Fruit fly (Drosophila melanogaster) whole organism, embryonic: ENCODE data around the gene CG11597.
A peak's percentile ranks its signal among the peaks of the same experiment; 100 is the strongest.

ENCODE experiments used
- Adf1 ChIP-seq: fragments of 200-800 bp; sonication (Bioruptor generic); IDR thresholded peaks from 2 replicates; pipeline ENCODE4 v1.3.6; 2022; ENCODE audit warnings: missing biosample characterization, missing genetic modification characterization
- Bgb ChIP-seq: fragments of 200-800 bp; sonication (Bioruptor generic); IDR thresholded peaks from 2 replicates; pipeline ENCODE4 v1.3.6; 2022; ENCODE audit warnings: missing biosample characterization, missing genetic modification characterization; ENCODE audit not compliant: partially characterized antibody
- C15 ChIP-seq: fragments of 200-800 bp; sonication (Bioruptor generic); IDR thresholded peaks from 3 replicates; pipeline ENCODE4 v1.3.6; 2022; ENCODE audit warnings: missing biosample characterization, missing genetic modification characterization
- CG10565 ChIP-seq: fragments of 200-800 bp; sonication (Bioruptor generic); optimal IDR thresholded peaks from 3 replicates; lab custom pipeline; 2016; ENCODE audit warnings: missing biosample characterization, mild to moderate bottlenecking, missing genetic modification characterization
- CG10959 ChIP-seq: fragments of 200-800 bp; sonication (Bioruptor generic); IDR thresholded peaks from 2 replicates; pipeline ENCODE4 v1.3.6; 2022; ENCODE audit warnings: missing biosample characterization, missing genetic modification characterization
- CG11560 ChIP-seq: fragments of 200-800 bp; sonication (Bioruptor generic); IDR thresholded peaks from 3 replicates; pipeline ENCODE4 v1.3.6; 2022; ENCODE audit warnings: missing biosample characterization, missing genetic modification characterization
- CG14050 ChIP-seq: fragments of 200-800 bp; sonication (Bioruptor generic); IDR thresholded peaks from 3 replicates; pipeline ENCODE4 v1.3.6; 2022; ENCODE audit warnings: missing biosample characterization, missing genetic modification characterization
- CG16779 ChIP-seq: fragments of 200-800 bp; sonication (Bioruptor generic); IDR thresholded peaks from 2 replicates; pipeline ENCODE4 v1.3.6; 2022; ENCODE audit warnings: missing biosample characterization, missing genetic modification characterization
- CG17328 ChIP-seq: fragments of 200-800 bp; sonication (Bioruptor generic); IDR thresholded peaks from 2 replicates; pipeline ENCODE4 v1.3.6; 2022; ENCODE audit warnings: missing biosample characterization, missing genetic modification characterization
- CG17361 ChIP-seq: fragments of 200-800 bp; sonication (Bioruptor generic); IDR thresholded peaks from 3 replicates; pipeline ENCODE4 v1.3.6; 2022; ENCODE audit warnings: missing biosample characterization, missing genetic modification characterization
- CG18476 ChIP-seq: fragments of 200-800 bp; sonication (Bioruptor generic); optimal IDR thresholded peaks from 2 replicates; lab custom pipeline; 2016; ENCODE audit warnings: missing biosample characterization, mild to moderate bottlenecking, missing genetic modification characterization
- CG18619 ChIP-seq: fragments of 200-800 bp; sonication (Bioruptor generic); optimal IDR thresholded peaks from 3 replicates; lab custom pipeline; 2017; ENCODE audit warnings: missing biosample characterization, mild to moderate bottlenecking, missing genetic modification characterization
- CG2202 ChIP-seq: fragments of 200-800 bp; sonication (Bioruptor generic); optimal IDR thresholded peaks from 2 replicates; lab custom pipeline; 2018; ENCODE audit warnings: missing biosample characterization, mild to moderate bottlenecking, missing genetic modification characterization
- CG3065 ChIP-seq: fragments of 200-800 bp; sonication (Bioruptor generic); optimal IDR thresholded peaks from 2 replicates; lab custom pipeline; 2016; ENCODE audit warnings: missing biosample characterization, missing genetic modification characterization
- CG32532 ChIP-seq: fragments of 200-800 bp; sonication (Bioruptor generic); IDR thresholded peaks from 2 replicates; pipeline ENCODE4 v1.3.6; 2022; ENCODE audit warnings: missing biosample characterization, missing genetic modification characterization
- CG4328 ChIP-seq: fragments of 200-800 bp; sonication (Bioruptor generic); optimal IDR thresholded peaks from 3 replicates; lab custom pipeline; 2017; ENCODE audit warnings: missing biosample characterization, missing genetic modification reagents, missing genetic modification characterization
- CG4617 ChIP-seq: fragments of 200-800 bp; sonication (Bioruptor generic); optimal IDR thresholded peaks from 3 replicates; lab custom pipeline; 2016; ENCODE audit warnings: missing biosample characterization, missing genetic modification characterization, borderline replicate concordance
- CG8290 ChIP-seq, 3 experiments: fragments of 200-800 bp; sonication (Bioruptor generic); optimal IDR thresholded peaks; 2 replicates each; lab custom pipeline; 2016 to 2019; ENCODE audit warnings: missing biosample characterization in 3 of 3, missing genetic modification characterization in 3 of 3, mild to moderate bottlenecking in 2 of 3, moderate library complexity in 1 of 3
- CTCF ChIP-seq: fragments of 200-800 bp; sonication (Bioruptor generic); optimal IDR thresholded peaks from 2 replicates; lab custom pipeline; 2017; ENCODE audit warnings: missing biosample characterization, mild to moderate bottlenecking, missing genetic modification characterization, moderate library complexity
- D19B ChIP-seq: fragments of 200-800 bp; sonication (Bioruptor generic); optimal IDR thresholded peaks from 2 replicates; lab custom pipeline; 2017; ENCODE audit warnings: missing biosample characterization, mild to moderate bottlenecking, missing genetic modification characterization
- E2f2 ChIP-seq: fragments of 200-800 bp; sonication (Bioruptor generic); IDR thresholded peaks from 2 replicates; pipeline ENCODE4 v1.3.6; 2022; ENCODE audit warnings: missing biosample characterization, missing genetic modification characterization
- Eip74EF ChIP-seq, 2 experiments: fragments of 200-800 bp in 1 of 2; fragments of >200 bp in 1 of 2; sonication (Bioruptor generic) in 1 of 2; optimal IDR thresholded peaks; 2 replicates each; lab custom pipeline; 2017 to 2019; ENCODE audit warnings: missing biosample characterization in 2 of 2, missing genetic modification characterization in 2 of 2, mild to moderate bottlenecking in 1 of 2, moderate library complexity in 1 of 2
- H2.0 ChIP-seq: fragments of 200-800 bp; sonication (Bioruptor generic); IDR thresholded peaks from 2 replicates; pipeline ENCODE4 v1.3.6; 2022; ENCODE audit warnings: missing biosample characterization, missing genetic modification characterization
- HLH3B ChIP-seq: fragments of 200-800 bp; sonication (Bioruptor generic); IDR thresholded peaks from 2 replicates; pipeline ENCODE4 v1.3.6; 2022; ENCODE audit warnings: missing biosample characterization, missing genetic modification characterization
- Hmr ChIP-seq: fragments of 200-800 bp; sonication (Bioruptor generic); optimal IDR thresholded peaks from 3 replicates; lab custom pipeline; 2017; ENCODE audit warnings: mild to moderate bottlenecking, missing biosample characterization, missing genetic modification reagents, missing genetic modification characterization
- Hsf ChIP-seq: fragments of 200-800 bp; sonication (Bioruptor generic); optimal IDR thresholded peaks from 3 replicates; lab custom pipeline; 2016; ENCODE audit warnings: missing biosample characterization, missing genetic modification characterization
- Kr ChIP-seq: fragments of 200-800 bp; sonication (Bioruptor generic); optimal IDR thresholded peaks from 2 replicates; lab custom pipeline; 2017; ENCODE audit warnings: missing biosample characterization, mild to moderate bottlenecking, missing genetic modification characterization
- MTF-1 ChIP-seq: fragments of 200-800 bp; sonication (Bioruptor generic); optimal IDR thresholded peaks from 2 replicates; lab custom pipeline; 2018; ENCODE audit warnings: missing biosample characterization, mild to moderate bottlenecking, missing genetic modification characterization, borderline replicate concordance
- Poxn ChIP-seq: fragments of 200-800 bp; sonication (Bioruptor generic); IDR thresholded peaks from 2 replicates; pipeline ENCODE4 v1.3.6; 2022; ENCODE audit warnings: missing biosample characterization, missing genetic modification characterization
- Side ChIP-seq: fragments of 200-800 bp; sonication (Bioruptor generic); optimal IDR thresholded peaks from 2 replicates; lab custom pipeline; 2016; ENCODE audit warnings: missing biosample characterization, missing genetic modification characterization
- Spps ChIP-seq: fragments of 200-800 bp; sonication (Bioruptor generic); optimal IDR thresholded peaks from 2 replicates; lab custom pipeline; 2018; ENCODE audit warnings: missing biosample characterization, mild to moderate bottlenecking, missing genetic modification characterization
- Sry-δ ChIP-seq: fragments of 200-800 bp; sonication (Bioruptor generic); optimal IDR thresholded peaks from 2 replicates; lab custom pipeline; 2016; ENCODE audit warnings: missing biosample characterization, missing genetic modification characterization
- aop ChIP-seq: fragments of 200-800 bp; sonication (Bioruptor generic); IDR thresholded peaks from 2 replicates; pipeline ENCODE4 v1.3.6; 2022; ENCODE audit warnings: missing biosample characterization, missing genetic modification characterization
- cas ChIP-seq: fragments of 200-800 bp; sonication (Bioruptor generic); IDR thresholded peaks from 2 replicates; pipeline ENCODE4 v1.3.6; 2022; ENCODE audit warnings: missing biosample characterization, missing genetic modification characterization
- dan ChIP-seq: fragments of 200-800 bp; sonication (Bioruptor generic); IDR thresholded peaks from 2 replicates; pipeline ENCODE4 v1.3.6; 2022; ENCODE audit warnings: missing biosample characterization, missing genetic modification characterization
- exex ChIP-seq: fragments of 200-800 bp; sonication (Bioruptor generic); optimal IDR thresholded peaks from 4 replicates; lab custom pipeline; 2018; ENCODE audit warnings: missing biosample characterization, mild to moderate bottlenecking, missing genetic modification characterization, moderate library complexity
- gcm ChIP-seq: fragments of 200-800 bp; sonication (Bioruptor generic); optimal IDR thresholded peaks from 2 replicates; lab custom pipeline; 2019; ENCODE audit warnings: missing biosample characterization, mild to moderate bottlenecking, missing genetic modification characterization, moderate library complexity
- gsb ChIP-seq: fragments of 200-800 bp; sonication (Bioruptor generic); IDR thresholded peaks from 2 replicates; pipeline ENCODE4 v1.3.6; 2022; ENCODE audit warnings: missing biosample characterization, missing genetic modification characterization
- gsb-n ChIP-seq: fragments of 200-800 bp; sonication (Bioruptor generic); optimal IDR thresholded peaks from 3 replicates; lab custom pipeline; 2018; ENCODE audit warnings: missing biosample characterization, mild to moderate bottlenecking, missing genetic modification characterization
- hbn ChIP-seq: fragments of 200-800 bp; sonication (Bioruptor generic); IDR thresholded peaks from 2 replicates; pipeline ENCODE4 v1.3.6; 2022; ENCODE audit warnings: missing biosample characterization, missing genetic modification characterization; ENCODE audit not compliant: partially characterized antibody
- insv ChIP-seq, 2 experiments: fragments of 200-800 bp; sonication (Bioruptor generic); optimal IDR thresholded peaks; 3 replicates each; lab custom pipeline; 2016 to 2018; ENCODE audit warnings: missing biosample characterization in 2 of 2, missing genetic modification characterization in 2 of 2
- nerfin-1 ChIP-seq: fragments of 200-800 bp; sonication (Bioruptor generic); optimal IDR thresholded peaks from 3 replicates; lab custom pipeline; 2019; ENCODE audit warnings: missing biosample characterization, mild to moderate bottlenecking, missing genetic modification characterization, moderate library complexity
- oc ChIP-seq: fragments of 200-800 bp; sonication (Bioruptor generic); optimal IDR thresholded peaks from 2 replicates; lab custom pipeline; 2018; ENCODE audit warnings: missing biosample characterization, mild to moderate bottlenecking, missing genetic modification characterization, moderate library complexity
- otp ChIP-seq: fragments of 200-800 bp; sonication (Bioruptor generic); IDR thresholded peaks from 3 replicates; pipeline ENCODE4, ENCODE4 v1.3.6; 2022; ENCODE audit warnings: missing biosample characterization, missing genetic modification characterization
- prd ChIP-seq, 3 experiments: fragments of >200 bp in 2 of 3; fragments of 200-800 bp in 1 of 3; sonication (Bioruptor generic) in 1 of 3; optimal IDR thresholded peaks in 2 of 3; IDR thresholded peaks in 1 of 3; 2 replicates in 2 of 3; 3 replicates in 1 of 3; pipeline versions ENCODE4 v1.3.6 to Lab custom; 2017 to 2022; ENCODE audit warnings: missing biosample characterization in 1 of 3, missing genetic modification characterization in 1 of 3
- ranshi ChIP-seq: fragments of 200-800 bp; sonication (Bioruptor generic); IDR thresholded peaks from 2 replicates; pipeline ENCODE4 v1.3.6; 2022; ENCODE audit warnings: missing biosample characterization, missing genetic modification characterization
- ro ChIP-seq: fragments of 200-800 bp; sonication (Bioruptor generic); IDR thresholded peaks from 2 replicates; pipeline ENCODE4 v1.3.6; 2022; ENCODE audit warnings: missing biosample characterization, missing genetic modification characterization
- sens ChIP-seq: fragments of 200-800 bp; sonication (Bioruptor generic); peaks from one replicate; lab custom pipeline; 2016; ENCODE audit warnings: missing biosample characterization, missing genetic modification characterization
- sob ChIP-seq: fragments of 200-800 bp; sonication (Bioruptor generic); IDR thresholded peaks from 2 replicates; pipeline ENCODE4 v1.3.6; 2022; ENCODE audit warnings: missing biosample characterization, missing genetic modification characterization
- stwl ChIP-seq: fragments of 200-800 bp; sonication (Bioruptor generic); optimal IDR thresholded peaks from 3 replicates; lab custom pipeline; 2018; ENCODE audit warnings: missing biosample characterization, mild to moderate bottlenecking, missing genetic modification characterization, moderate library complexity
- z ChIP-seq: fragments of 200-800 bp; sonication (Bioruptor generic); IDR thresholded peaks from 3 replicates; pipeline ENCODE4 v1.3.6; 2022; ENCODE audit warnings: missing biosample characterization, missing genetic modification characterization

CG11597 gene

DNA sequence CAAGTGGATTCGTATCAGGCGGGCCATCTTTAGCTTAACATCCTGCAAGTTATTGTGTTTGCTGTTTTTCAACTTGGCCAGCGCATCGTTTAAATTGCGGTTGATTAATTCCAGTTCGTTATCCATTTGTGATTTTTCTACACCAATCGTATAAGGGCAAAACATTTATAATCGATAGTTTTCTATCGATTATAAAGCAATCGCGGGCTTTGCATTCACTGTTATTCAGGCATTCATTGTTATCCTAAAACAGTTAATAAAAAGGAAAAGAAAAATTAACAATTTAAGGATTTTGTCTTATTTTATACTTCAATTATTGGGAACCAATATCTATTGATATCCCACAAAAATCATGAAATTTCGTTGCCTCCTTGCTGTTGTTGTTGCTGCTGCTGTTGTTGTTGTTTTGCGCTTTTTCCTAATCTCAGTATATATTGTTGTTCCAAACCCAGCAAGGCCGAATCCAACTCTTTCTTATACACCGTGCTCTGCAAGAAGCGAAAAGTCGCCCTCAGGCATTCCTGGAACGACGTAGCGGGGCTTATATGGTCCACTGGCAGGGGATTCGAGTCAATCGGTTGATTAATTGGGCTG, 3.6 kb upstream of the CG11597 start, which contains the start of gene CG32095 (continued):
- TF ChIP-seq CG2202 (tag; lab: Kevin White, UChicago) = no peak
- no peak for TF ChIP-seq CG8290 (GFP tag; optimal IDR thresholded peaks at IDR 0.05; lab: Kevin White, UChicago)
- TF ChIP-seq CG8290 (tag; optimal IDR thresholded peaks at IDR 0.05; lab: Kevin White, UChicago) = no peak
- no peak for TF ChIP-seq ro (GFP tag; lab: Robert Waterston, UW)
- no peak for TF ChIP-seq oc (tag; lab: Kevin White, UChicago)
- TF ChIP-seq Hmr (GFP tag; lab: Kevin White, UChicago) = no peak
- TF ChIP-seq CG3065 (GFP tag; lab: Kevin White, UChicago) = no peak
- TF ChIP-seq CG17328 (GFP tag; lab: Robert Waterston, UW) = no peak
- TF ChIP-seq dan (GFP tag; lab: Robert Waterston, UW) = no peak
- no peak for TF ChIP-seq z
- no peak for TF ChIP-seq CG14050
- no peak for TF ChIP-seq Kr (GFP tag; lab: Kevin White, UChicago)
- no peak for TF ChIP-seq C15 (GFP tag; lab: Robert Waterston, UW)
- TF ChIP-seq aop (GFP tag; lab: Robert Waterston, UW) = no peak
- TF ChIP-seq otp (GFP tag; lab: Robert Waterston, UW) = no peak
- 0 out of 3 replicates have a peak, but pooled peaks have one; percentile 12 for TF ChIP-seq CG17361 (GFP tag; lab: Robert Waterston, UW)
- no peak for TF ChIP-seq CG18476 (GFP tag; lab: Kevin White, UChicago)
- no peak for TF ChIP-seq nerfin-1 (tag; lab: Kevin White, UChicago)
- peak; percentile 74 for TF ChIP-seq hbn (GFP tag; lab: Robert Waterston, UW)
- TF ChIP-seq sens (GFP tag; lab: Kevin White, UChicago) = no peak
- TF ChIP-seq D19B (GFP tag; lab: Kevin White, UChicago) = no peak
- no peak for TF ChIP-seq HLH3B
- no peak for TF ChIP-seq insv (GFP tag; optimal IDR thresholded peaks at IDR 0.05; lab: Kevin White, UChicago)
- no peak for TF ChIP-seq sob
- TF ChIP-seq CG10565 (GFP tag; lab: Kevin White, UChicago) = no peak
- TF ChIP-seq prd (optimal IDR thresholded peaks at IDR 0.05; lab: Kevin White, UChicago) = no peak
- no peak for TF ChIP-seq prd (GFP tag; IDR thresholded peaks at IDR 0.05; lab: Robert Waterston, UW)
- no peak for TF ChIP-seq CG18619 (GFP tag; lab: Kevin White, UChicago)
- no peak for TF ChIP-seq CG16779 (GFP tag; lab: Robert Waterston, UW)
- no peak for TF ChIP-seq CG4328
- TF ChIP-seq MTF-1 (GFP tag; lab: Kevin White, UChicago) = no peak
- TF ChIP-seq CG32532 (GFP tag; lab: Robert Waterston, UW) = no peak
- TF ChIP-seq stwl (tag; lab: Kevin White, UChicago) = peak; percentile 40
- no peak for TF ChIP-seq cas (GFP tag; lab: Robert Waterston, UW)
- TF ChIP-seq ranshi (GFP tag; lab: Robert Waterston, UW) = no peak
- no peak for TF ChIP-seq H2.0
- TF ChIP-seq E2f2 (GFP tag; lab: Robert Waterston, UW) = peak; percentile 54
- TF ChIP-seq gcm (GFP tag; lab: Kevin White, UChicago) = no peak
- no peak for TF ChIP-seq Adf1
- TF ChIP-seq CG11560 (tag; lab: Robert Waterston, UW) = no peak; the same call in 2 of the 3 replicates
- no peak for TF ChIP-seq CTCF
- TF ChIP-seq CG10959 = no peak
- no peak for TF ChIP-seq gsb (GFP tag; lab: Robert Waterston, UW)
- TF ChIP-seq CG4617 = no peak
- TF ChIP-seq Eip74EF (GFP tag; optimal IDR thresholded peaks at IDR 0.05; lab: Kevin White, UChicago) = no peak
- TF ChIP-seq Spps (tag; lab: Kevin White, UChicago) = no peak
- peak; percentile 77 for TF ChIP-seq Sry-δ (GFP tag; lab: Kevin White, UChicago)
- no peak for TF ChIP-seq Side (GFP tag; lab: Kevin White, UChicago)
- TF ChIP-seq Hsf (GFP tag; lab: Kevin White, UChicago) = no peak
- peak; percentile 79 for TF ChIP-seq Bgb (GFP tag; lab: Robert Waterston, UW)
- no peak for TF ChIP-seq exex (tag; lab: Kevin White, UChicago)
- no peak for TF ChIP-seq Poxn (GFP tag; lab: Robert Waterston, UW)
- no peak for TF ChIP-seq gsb-n (tag; lab: Kevin White, UChicago)
